Worm (Caenorhabditis elegans) whole organism, L1 larva: ENCODE data around the gene M70.5.

Experiments used
- F16B12.6 ChIP-seq: fragments of 150-350 bp; optimal IDR thresholded peaks from 2 replicates; lab custom pipeline; 2014; ENCODE audit warnings: missing biosample characterization, missing genetic modification characterization
- alr-1 ChIP-seq: fragments of 200-800 bp; sonication (Bioruptor generic); optimal IDR thresholded peaks from 2 replicates; lab custom pipeline; 2018; ENCODE audit warnings: borderline replicate concordance, mild to moderate bottlenecking, missing genetic modification characterization, missing compliant biosample characterization
- aly-2 ChIP-seq: fragments of 150-350 bp; optimal IDR thresholded peaks from 2 replicates; lab custom pipeline; 2014; ENCODE audit warnings: missing biosample characterization, missing genetic modification characterization
- blmp-1 ChIP-seq: fragments of 150-350 bp; optimal IDR thresholded peaks from 2 replicates; lab custom pipeline; 2014; ENCODE audit warnings: missing biosample characterization, missing genetic modification characterization
- ceh-82 ChIP-seq, 3 experiments: fragments of 150-350 bp in 1 of 3; sonication (generic microtip) in 2 of 3; optimal IDR thresholded peaks; 2 replicates each; lab custom pipeline; 2014 to 2017; ENCODE audit warnings: missing biosample characterization in 3 of 3, missing genetic modification characterization in 3 of 3
- ceh-90 ChIP-seq: sonication (generic microtip); optimal IDR thresholded peaks from 2 replicates; lab custom pipeline; 2016; ENCODE audit warnings: missing genetic modification characterization, missing compliant biosample characterization
- dpl-1 ChIP-seq, 3 experiments: fragments of 150-350 bp in 2 of 3; sonication (generic microtip) in 1 of 3; optimal IDR thresholded peaks; 2 replicates each; lab custom pipeline; 2014 to 2017; ENCODE audit warnings: missing biosample characterization in 3 of 3, missing genetic modification characterization in 3 of 3, missing genetic modification reagents in 3 of 3
- efl-1 ChIP-seq, 4 experiments: fragments of 150-350 bp; optimal IDR thresholded peaks in 3 of 4; peaks in 1 of 4; 1 replicate in 1 of 4; 2 replicates in 3 of 4; lab custom pipeline; 2014; ENCODE audit warnings: missing biosample characterization in 2 of 4, missing genetic modification characterization in 2 of 4, missing genetic modification reagents in 2 of 4
- elt-3 ChIP-seq, 6 experiments: fragments of 150-350 bp in 1 of 6; sonication (generic microtip); optimal IDR thresholded peaks; 2 replicates each; lab custom pipeline; 2017 to 2018; ENCODE audit warnings: missing biosample characterization in 6 of 6, missing genetic modification characterization in 6 of 6, inconsistent platforms in 1 of 6
- ets-5 ChIP-seq: fragments of 200-800 bp; sonication (Bioruptor generic); IDR thresholded peaks from 2 replicates; pipeline ENCODE4 v1.3.6; 2022; ENCODE audit warnings: missing genetic modification characterization, missing compliant biosample characterization
- hlh-4 ChIP-seq: sonication (generic microtip); optimal IDR thresholded peaks from 2 replicates; lab custom pipeline; 2016; ENCODE audit warnings: mild to moderate bottlenecking, missing genetic modification characterization, missing compliant biosample characterization
- isw-1 ChIP-seq: fragments of 200-800 bp; sonication (Bioruptor generic); IDR thresholded peaks from 2 replicates; pipeline ENCODE4 v1.3.6; 2022; ENCODE audit warnings: missing genetic modification characterization, missing compliant biosample characterization
- lin-13 ChIP-seq: fragments of 150-350 bp; optimal IDR thresholded peaks from 2 replicates; lab custom pipeline; 2014; ENCODE audit warnings: missing biosample characterization, missing genetic modification reagents, missing genetic modification characterization
- lin-15B ChIP-seq: fragments of 150-350 bp; sonication (generic microtip); optimal IDR thresholded peaks from 3 replicates; lab custom pipeline; 2014; ENCODE audit warnings: missing biosample characterization, missing genetic modification characterization
- lin-35 ChIP-seq, 2 experiments: fragments of 150-350 bp; optimal IDR thresholded peaks; 2 replicates each; lab custom pipeline; 2014; ENCODE audit warnings: missing biosample characterization in 2 of 2, missing genetic modification characterization in 2 of 2, missing genetic modification reagents in 2 of 2
- lir-3 ChIP-seq: sonication (generic microtip); optimal IDR thresholded peaks from 2 replicates; lab custom pipeline; 2016; ENCODE audit warnings: mild to moderate bottlenecking, missing genetic modification characterization, moderate library complexity, missing compliant biosample characterization; ENCODE audit not compliant: poor library complexity
- lsy-2 ChIP-seq, 2 experiments: fragments of 150-350 bp; optimal IDR thresholded peaks; 2 replicates each; lab custom pipeline; 2014; ENCODE audit warnings: missing biosample characterization in 2 of 2, missing genetic modification characterization in 2 of 2
- mdl-1 ChIP-seq, 2 experiments: fragments of 150-350 bp; optimal IDR thresholded peaks; 2 replicates each; lab custom pipeline; 2014 to 2017; ENCODE audit warnings: missing biosample characterization in 2 of 2, missing genetic modification characterization in 2 of 2, inconsistent platforms in 1 of 2
- mef-2 ChIP-seq: fragments of 150-350 bp; optimal IDR thresholded peaks from 2 replicates; lab custom pipeline; 2014; ENCODE audit warnings: missing biosample characterization, missing genetic modification characterization
- mep-1 ChIP-seq: fragments of 150-350 bp; optimal IDR thresholded peaks from 2 replicates; lab custom pipeline; 2014; ENCODE audit warnings: missing biosample characterization, missing genetic modification characterization
- nhr-19 ChIP-seq: fragments of 200-800 bp; sonication (Bioruptor generic); conservative IDR thresholded peaks from 2 replicates; pipeline ENCODE4 v1.3.6; 2022; ENCODE audit warnings: missing genetic modification characterization, missing compliant biosample characterization
- nhr-20 ChIP-seq: sonication (generic microtip); optimal IDR thresholded peaks from 2 replicates; lab custom pipeline; 2016; ENCODE audit warnings: mild to moderate bottlenecking, missing genetic modification characterization, missing compliant biosample characterization
- nhr-71 ChIP-seq: sonication (generic microtip); optimal IDR thresholded peaks from 2 replicates; lab custom pipeline; 2016; ENCODE audit warnings: mild to moderate bottlenecking, missing genetic modification characterization, moderate library complexity, missing compliant biosample characterization
- nhr-84 ChIP-seq: sonication (generic microtip); optimal IDR thresholded peaks from 2 replicates; lab custom pipeline; 2017; ENCODE audit warnings: missing biosample characterization, missing genetic modification characterization
- pag-3 ChIP-seq: sonication (generic microtip); optimal IDR thresholded peaks from 2 replicates; lab custom pipeline; 2017; ENCODE audit warnings: missing genetic modification characterization, mild to moderate bottlenecking, missing compliant biosample characterization, antibody characterized with exemption, borderline replicate concordance; ENCODE audit not compliant: insufficient read depth
- pqm-1 ChIP-seq: sonication (generic microtip); optimal IDR thresholded peaks from 3 replicates; lab custom pipeline; 2017; ENCODE audit warnings: missing biosample characterization, missing genetic modification characterization
- rnt-1 ChIP-seq: sonication (generic microtip); optimal IDR thresholded peaks from 2 replicates; lab custom pipeline; 2016; ENCODE audit warnings: mild to moderate bottlenecking, missing genetic modification characterization, moderate library complexity, missing compliant biosample characterization
- skn-1 ChIP-seq: fragments of 150-350 bp; optimal IDR thresholded peaks from 2 replicates; lab custom pipeline; 2014; ENCODE audit warnings: missing biosample characterization, missing genetic modification characterization
- snpc-4 ChIP-seq: fragments of 150-350 bp; optimal IDR thresholded peaks from 2 replicates; lab custom pipeline; 2014; ENCODE audit warnings: missing biosample characterization, missing genetic modification characterization
- sox-4 ChIP-seq: sonication (generic microtip); optimal IDR thresholded peaks from 2 replicates; lab custom pipeline; 2016; ENCODE audit warnings: missing genetic modification characterization, missing compliant biosample characterization
- swsn-7 ChIP-seq: sonication (generic microtip); optimal IDR thresholded peaks from 2 replicates; lab custom pipeline; 2016; ENCODE audit warnings: missing genetic modification characterization, missing compliant biosample characterization
- unc-130 ChIP-seq: fragments of 150-350 bp; optimal IDR thresholded peaks from 2 replicates; lab custom pipeline; 2017; ENCODE audit warnings: missing biosample characterization, missing genetic modification characterization, inconsistent platforms
- unc-86 ChIP-seq: sonication (generic microtip); optimal IDR thresholded peaks from 2 replicates; lab custom pipeline; 2016; ENCODE audit warnings: missing genetic modification characterization, missing compliant biosample characterization
- vab-15 ChIP-seq: sonication (generic microtip); optimal IDR thresholded peaks from 2 replicates; lab custom pipeline; 2017; ENCODE audit warnings: missing genotype, mild to moderate bottlenecking, missing genetic modification characterization, missing compliant biosample characterization
- ztf-11 ChIP-seq, 2 experiments: sonication (generic microtip); optimal IDR thresholded peaks; 2 replicates each; lab custom pipeline; 2016 to 2017; ENCODE audit warnings: missing genetic modification characterization in 2 of 2, missing biosample characterization in 1 of 2, missing compliant biosample characterization in 1 of 2
- ztf-4 ChIP-seq: fragments of 150-350 bp; optimal IDR thresholded peaks from 2 replicates; lab custom pipeline; 2014; ENCODE audit warnings: missing biosample characterization, missing genetic modification characterization

Gene M70.5

ce11 chrIV:2316796-2317195, 41.4 kb upstream of the M70.5 start (continued):
- TF ChIP-seq mef-2 (tag; lab: Kevin White, UChicago) (no peak), lin-13 (GFP tag; lab: Kevin White, UChicago) (peak; percentile 19), lsy-2 (tag; optimal IDR thresholded peaks at IDR 0.05; lab: Kevin White, UChicago) (peak; percentile 26 to 69), nhr-20 (tag; lab: Kevin White, UChicago) (peak; percentile 52), vab-15 (tag; lab: Kevin White, UChicago) (no peak), unc-130 (tag; lab: Kevin White, UChicago) (no peak), dpl-1 (GFP tag; optimal IDR thresholded peaks at IDR 0.05; lab: Kevin White, UChicago) (peak; percentile 53 to 81 (median 75)), mep-1 (tag; lab: Kevin White, UChicago) (peak; percentile 16), hlh-4 (tag; lab: Kevin White, UChicago) (no peak), mdl-1 (tag; optimal IDR thresholded peaks at IDR 0.05; lab: Kevin White, UChicago) (peak in 1 of 2 experiments; percentile 29), swsn-7 (peak; percentile 31), ztf-11 (tag; optimal IDR thresholded peaks at IDR 0.05; lab: Kevin White, UChicago) (no peak), unc-86 (tag; lab: Kevin White, UChicago) (no peak), F16B12.6 (tag; lab: Kevin White, UChicago) (peak; percentile 14), ceh-82 (tag; optimal IDR thresholded peaks at IDR 0.05; lab: Kevin White, UChicago) (peak; percentile 11 to 82 (median 29)), elt-3 (tag; optimal IDR thresholded peaks at IDR 0.05; lab: Kevin White, UChicago) (peak in 3 of 6 experiments; percentile 20 to 30 (median 27)), isw-1 (GFP tag; lab: Robert Waterston, UW) (peak; percentile 23; the same call in 1 of the 2 replicates), alr-1 (tag; lab: Kevin White, UChicago) (no peak)

DNA sequence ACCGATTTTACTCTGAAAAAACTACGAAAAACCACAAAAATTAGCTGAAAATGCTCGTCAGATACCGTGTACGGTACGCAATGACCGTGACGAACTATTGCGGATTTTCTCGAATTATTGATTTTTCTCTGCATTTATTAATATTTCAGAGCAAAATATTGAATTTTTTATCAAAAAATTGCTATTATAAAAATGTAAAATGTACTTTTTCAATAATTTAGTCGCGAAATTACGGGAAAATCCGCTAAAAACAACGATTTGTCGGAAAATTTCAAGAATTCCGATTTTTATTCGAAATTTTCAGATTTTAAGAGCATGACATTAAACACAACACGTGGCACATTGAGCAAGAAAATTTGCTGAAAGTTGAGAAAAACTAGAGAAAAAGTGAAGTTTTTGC, 40.9 kb upstream of the M70.5 start, which contains the start of gene Y38F2AL.12:
TSS of gene Y38F2AL.12 (plus strand) at position 301 of the 400 bp plus-strand sequence.
- TF ChIP-seq efl-1 (optimal IDR thresholded peaks at IDR 0.05; lab: Kevin White, UChicago) = no peak
- peak in 1 of 2 experiments; percentile 28 for TF ChIP-seq efl-1 (GFP tag; optimal IDR thresholded peaks at IDR 0.05 in 1 of 2; lab: Kevin White, UChicago)
- no peak for TF ChIP-seq lin-35 (GFP tag; optimal IDR thresholded peaks at IDR 0.05; lab: Kevin White, UChicago)

- TF ChIP-seq skn-1 (tag; lab: Kevin White, UChicago) (no peak), efl-1 (optimal IDR thresholded peaks at IDR 0.05; lab: Kevin White, UChicago) (no peak), efl-1 (GFP tag; optimal IDR thresholded peaks at IDR 0.05 in 1 of 2; lab: Kevin White, UChicago) (peak in 1 of 2 experiments; percentile 4), rnt-1 (tag; lab: Kevin White, UChicago) (no peak), snpc-4 (tag; lab: Kevin White, UChicago) (no peak), lir-3 (tag; lab: Kevin White, UChicago) (no peak), lsy-2 (tag; optimal IDR thresholded peaks at IDR 0.05; lab: Kevin White, UChicago) (no peak), nhr-71 (tag; lab: Kevin White, UChicago) (no peak), nhr-84 (no peak), lin-15B (tag; lab: Kevin White, UChicago) (no peak), sox-4 (tag; lab: Kevin White, UChicago) (no peak), ceh-90 (tag; lab: Kevin White, UChicago) (no peak), ets-5 (GFP tag; lab: Robert Waterston, UW) (no peak), pag-3 (tag; lab: Kevin White, UChicago) (no peak), ztf-11 (tag; optimal IDR thresholded peaks at IDR 0.05; lab: Kevin White, UChicago) (peak in 1 of 2 experiments; percentile 7), aly-2 (tag; lab: Kevin White, UChicago) (no peak), isw-1 (GFP tag; lab: Robert Waterston, UW) (no peak), pqm-1 (tag; lab: Kevin White, UChicago) (no peak)
These were observed 40.1 kb upstream of the M70.5 start, which contains the start of gene vha-3 for ce11 chrIV:2315545-2315995. TSS of gene vha-3 (minus strand) at chrIV:2315945.

DNA sequence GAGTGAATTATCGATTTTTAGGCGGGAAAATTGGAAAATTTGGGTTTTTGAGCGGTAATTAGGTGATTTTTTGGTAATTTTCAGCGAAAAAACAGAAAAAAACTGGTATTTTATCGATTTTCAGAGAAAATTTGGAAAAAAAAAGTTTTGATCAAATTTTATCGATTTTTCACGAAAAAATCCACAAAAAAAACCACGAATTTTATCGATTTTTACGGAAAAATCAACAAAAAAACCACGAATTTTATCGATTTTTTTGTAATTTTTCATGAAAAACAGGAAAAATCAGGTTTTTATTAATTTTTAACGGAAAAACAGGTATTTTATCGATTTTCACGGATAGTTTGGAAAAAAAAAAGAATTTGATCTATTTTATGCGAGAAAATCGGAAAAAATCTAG, 39.4 kb upstream of the M70.5 start:
- TF ChIP-seq nhr-19 (GFP tag; lab: Robert Waterston, UW) = no peak
- no peak for TF ChIP-seq ceh-82 (tag; optimal IDR thresholded peaks at IDR 0.05; lab: Kevin White, UChicago)
- TF ChIP-seq ztf-4 (tag; lab: Kevin White, UChicago) = no peak
- TF ChIP-seq blmp-1 = no peak
